Fruit fly (Drosophila melanogaster) whole organism, wandering third instar larva: ENCODE results near the gene sgg.
A peak's percentile ranks its signal among the peaks of the same experiment; 100 is the strongest.

ENCODE experiments used
- Dfd ChIP-seq: fragments of >200 bp; optimal IDR thresholded peaks from 2 replicates; lab custom pipeline; 2017; ENCODE audit warnings: missing biosample characterization, missing genetic modification characterization
- Hr78 ChIP-seq: fragments of >200 bp; optimal IDR thresholded peaks from 2 replicates; lab custom pipeline; 2017; ENCODE audit warnings: missing biosample characterization, missing genetic modification characterization
- Myc ChIP-seq: fragments of >200 bp; optimal IDR thresholded peaks from 2 replicates; lab custom pipeline; 2017
- N ChIP-seq: fragments of >200 bp; optimal IDR thresholded peaks from 2 replicates; lab custom pipeline; 2018; ENCODE audit warnings: missing biosample characterization, missing external identifiers, missing genetic modification characterization
- OdsH ChIP-seq: fragments of 200-800 bp; sonication (Bioruptor generic); optimal IDR thresholded peaks from 2 replicates; lab custom pipeline; 2016; ENCODE audit warnings: missing biosample characterization, mild to moderate bottlenecking, missing genetic modification characterization
- fru ChIP-seq: fragments of 200-800 bp; sonication (Bioruptor generic); optimal IDR thresholded peaks from 3 replicates; lab custom pipeline; 2016; ENCODE audit warnings: missing biosample characterization, mild to moderate bottlenecking, missing genetic modification characterization
- h ChIP-seq: fragments of 200-800 bp; sonication (Bioruptor generic); optimal IDR thresholded peaks from 3 replicates; lab custom pipeline; 2016; ENCODE audit warnings: missing biosample characterization, mild to moderate bottlenecking, missing genetic modification characterization
- tai ChIP-seq: sonication (Bioruptor generic); optimal IDR thresholded peaks from 2 replicates; lab custom pipeline; 2016; ENCODE audit warnings: missing biosample characterization, missing genetic modification characterization

- TF ChIP-seq Myc (lab: Kevin White, UChicago), result no peak
- no peak for TF ChIP-seq Dfd (GFP tag; lab: Kevin White, UChicago)
- no peak for TF ChIP-seq fru
- peak; percentile 43 for TF ChIP-seq h (GFP tag; lab: Kevin White, UChicago)
- TF ChIP-seq tai (GFP tag; lab: Kevin White, UChicago), result no peak
- TF ChIP-seq Hr78 (GFP tag; lab: Kevin White, UChicago), result no peak
- no peak for TF ChIP-seq N (GFP tag; lab: Kevin White, UChicago)
- TF ChIP-seq OdsH, result no peak
Observed at dm6 chrX:2648959-2649358, 15.2 kb downstream of the sgg start.
